Worm (Caenorhabditis elegans) whole organism, L2 larva: ENCODE measurements around the gene ptpn-22.

Experiments
- F13H6.1 ChIP-seq: sonication (generic microtip); optimal IDR thresholded peaks from 2 replicates; lab custom pipeline; 2016; ENCODE audit warnings: missing genetic modification characterization, missing compliant biosample characterization
- aly-2 ChIP-seq: fragments of 150-350 bp; optimal IDR thresholded peaks from 2 replicates; lab custom pipeline; 2014; ENCODE audit warnings: missing biosample characterization, missing genetic modification characterization
- ama-1 ChIP-seq: fragments of 150-350 bp; optimal IDR thresholded peaks from 2 replicates; lab custom pipeline; 2018; ENCODE audit warnings: inconsistent platforms
- mab-5 ChIP-seq: fragments of 150-350 bp; optimal IDR thresholded peaks from 2 replicates; lab custom pipeline; 2014; ENCODE audit warnings: missing biosample characterization, missing genetic modification characterization
- nhr-237 ChIP-seq: fragments of 150-350 bp; optimal IDR thresholded peaks from 2 replicates; lab custom pipeline; 2014; ENCODE audit warnings: missing biosample characterization, missing genetic modification characterization

ce11 chrIV:1751243-1751642 lies 11.2 kb upstream of the ptpn-22 start:
- TF ChIP-seq aly-2: no peak
- no peak for TF ChIP-seq ama-1 (lab: Kevin White, UChicago)
- TF ChIP-seq F13H6.1 (tag; lab: Kevin White, UChicago): no peak
- TF ChIP-seq mab-5 (tag; lab: Kevin White, UChicago): no peak
- no peak for TF ChIP-seq nhr-237
